Worm (Caenorhabditis elegans) whole organism, L1 larva: ENCODE results near the gene F14H8.4.
"Not testable (repeated sequence)": the region's sequence is repeated elsewhere in the genome, so short reads cannot be mapped to it uniquely, and the experiment has no call there.

Experiments
- elt-3 ChIP-seq, 6 experiments: fragments of 150-350 bp in 1 of 6; sonication (generic microtip); optimal IDR thresholded peaks; 2 replicates each; lab custom pipeline; 2017 to 2018; ENCODE audit warnings: missing biosample characterization in 6 of 6, missing genetic modification characterization in 6 of 6, inconsistent platforms in 1 of 6
- nhr-237 ChIP-seq: fragments of 150-350 bp; optimal IDR thresholded peaks from 2 replicates; lab custom pipeline; 2014; ENCODE audit warnings: missing biosample characterization, missing genetic modification characterization
- sup-37 ChIP-seq: fragments of 200-800 bp; sonication (Bioruptor generic); optimal IDR thresholded peaks from 2 replicates; lab custom pipeline; 2018; ENCODE audit warnings: mild to moderate bottlenecking, missing genetic modification characterization, missing compliant biosample characterization
- unc-62 ChIP-seq: fragments of 150-350 bp; optimal IDR thresholded peaks from 2 replicates; lab custom pipeline; 2014; ENCODE audit warnings: missing biosample characterization, missing genetic modification reagents, missing genetic modification characterization
- zag-1 ChIP-seq: fragments of 150-350 bp; optimal IDR thresholded peaks from 2 replicates; lab custom pipeline; 2014; ENCODE audit warnings: missing biosample characterization, missing genetic modification characterization

- not testable (repeated sequence) for TF ChIP-seq nhr-237; sup-37 (GFP tag; lab: Kevin White, UChicago); elt-3 (tag; optimal IDR thresholded peaks at IDR 0.05; lab: Kevin White, UChicago); zag-1 (tag; lab: Kevin White, UChicago); unc-62 (GFP tag; lab: Kevin White, UChicago)
Observed at ce11 chrV:15031373-15031772, 7.7 kb downstream of the F14H8.4 start, which contains the start of gene cng-1.
